Fruit fly (Drosophila melanogaster) S2 (cell line): ENCODE data around the gene nau.

ENCODE experiments used
- CG8478 ChIP-seq: fragments of >200 bp; optimal IDR thresholded peaks from 2 replicates; lab custom pipeline; 2018
- CTCF ChIP-seq, 2 experiments: fragments of >200 bp; optimal IDR thresholded peaks; 2 replicates each; lab custom pipeline; 2018

Gene nau

DNA sequence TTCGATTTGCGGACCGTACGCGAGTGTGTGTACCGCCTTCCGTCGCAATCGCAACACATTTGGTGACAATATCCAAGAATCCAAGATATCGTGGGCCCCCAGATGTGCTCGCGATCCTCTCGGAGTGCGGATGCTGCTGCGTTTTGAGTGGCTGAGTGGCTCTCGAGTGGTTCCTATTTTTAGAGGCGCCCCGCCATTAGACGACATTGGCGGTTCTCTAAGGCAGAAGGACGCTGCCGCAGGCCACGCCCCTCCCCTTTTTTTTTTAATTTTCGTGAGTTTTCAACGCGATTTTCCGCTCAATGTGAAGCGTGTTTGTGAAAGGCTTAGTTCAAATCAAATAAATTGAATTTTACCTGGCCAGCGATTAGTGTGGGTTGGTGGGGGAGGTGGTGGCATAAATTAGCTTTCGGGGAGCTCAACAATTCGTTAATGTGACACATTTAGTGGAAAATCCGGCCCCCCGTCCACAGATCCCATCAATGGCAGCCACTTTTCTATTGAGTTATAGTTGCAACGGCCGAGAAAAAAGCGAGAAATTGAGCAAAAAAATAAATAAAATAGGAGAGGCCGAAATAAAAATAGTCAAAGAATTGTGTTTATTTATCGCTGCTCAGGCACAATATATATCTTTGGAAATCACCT, at the start of gene nau:
Gene nau, minus strand, starts transcription at position 61 of the 645 bp plus-strand sequence.
- TF ChIP-seq CG8478 (lab: Kevin White, UChicago) (no peak), CTCF (optimal IDR thresholded peaks at IDR 0.05; lab: Kevin White, UChicago) (no peak)

DNA sequence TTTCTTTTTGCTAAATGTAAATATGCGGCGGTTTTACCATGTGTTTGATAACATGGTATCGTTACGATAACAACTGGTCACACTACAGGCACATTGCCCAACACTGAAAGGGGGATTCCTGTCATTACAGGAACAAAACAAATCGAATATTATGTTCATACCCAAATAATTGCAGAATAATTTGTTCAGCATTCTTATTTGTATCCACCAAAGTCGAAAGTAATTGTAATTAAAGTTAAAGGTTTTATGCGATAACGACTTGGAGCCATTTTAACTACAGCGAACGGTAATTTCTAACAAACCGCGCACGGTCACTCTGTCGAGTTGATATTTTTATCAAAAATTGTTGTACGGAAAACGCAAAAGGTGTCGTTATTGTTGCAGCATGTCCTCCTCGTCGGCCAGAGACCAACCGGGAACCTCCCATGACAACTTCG, 49.3 kb upstream of the nau start, which contains the start of the genes CG10214 and CG10375:
Gene CG10214, minus strand, starts transcription at position 72 of the 437 bp plus-strand sequence.
Gene CG10375, plus strand, starts transcription at position 296 of the 437 bp plus-strand sequence.
- no peak for TF ChIP-seq CTCF (optimal IDR thresholded peaks at IDR 0.05; lab: Kevin White, UChicago)
- TF ChIP-seq CG8478 (lab: Kevin White, UChicago), result no peak

dm6 chr3R:23763622-23764273, 45.6 kb upstream of the nau start, which contains the start of gene Lsd-1:
Gene Lsd-1 (plus strand): TSS chr3R:23763857.
- TF ChIP-seq CTCF (optimal IDR thresholded peaks at IDR 0.05; lab: Kevin White, UChicago) (no peak), CG8478 (lab: Kevin White, UChicago) (no peak)

dm6 chr3R:23763015-23763414, 44.9 kb upstream of the nau start, which contains the start of gene udt:
Gene udt (minus strand): TSS chr3R:23763263.
- TF ChIP-seq CTCF (optimal IDR thresholded peaks at IDR 0.05; lab: Kevin White, UChicago) (no peak), CG8478 (lab: Kevin White, UChicago) (no peak)

DNA sequence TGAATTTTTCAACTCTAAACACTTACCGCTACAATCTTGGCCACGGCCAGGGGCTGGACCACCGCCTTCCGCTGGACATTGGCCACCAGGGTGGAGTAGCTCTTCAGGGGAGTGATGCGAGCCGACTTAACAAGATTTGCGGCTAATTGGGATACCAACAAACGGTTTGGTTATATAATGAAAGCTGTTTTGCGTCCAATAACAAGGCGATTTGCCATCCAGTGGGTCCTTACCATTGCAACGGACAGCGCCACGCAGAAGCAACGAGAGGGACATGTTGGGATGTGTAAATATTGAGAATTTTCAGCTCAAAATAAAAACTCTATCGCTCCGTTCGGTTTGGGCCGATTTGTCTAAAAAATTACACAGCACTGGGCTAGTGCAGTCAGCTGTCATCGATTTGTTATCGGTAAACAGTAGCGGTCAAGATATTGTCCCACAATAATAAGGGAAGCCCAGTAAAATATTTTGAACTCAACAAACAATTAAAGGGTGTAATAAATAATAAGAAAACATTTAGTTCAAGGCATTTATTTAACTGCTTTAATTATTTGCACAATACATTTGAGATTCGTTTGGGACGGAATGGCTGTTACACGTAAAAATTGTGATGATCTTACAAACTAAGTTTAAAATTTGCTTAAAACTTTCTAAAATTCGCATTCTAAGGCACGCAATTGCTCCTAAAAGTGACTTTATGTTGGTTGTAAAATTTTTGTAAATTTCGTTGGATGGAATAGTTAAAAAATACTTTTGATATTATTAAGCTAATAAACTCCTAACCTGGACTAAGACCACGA, 42.3 kb upstream of the nau start, which contains the start of gene SdhD:
Gene SdhD, minus strand, starts transcription at position 382 of the 800 bp plus-strand sequence.
- TF ChIP-seq CG8478 (lab: Kevin White, UChicago), result no peak

- no peak for TF ChIP-seq CG8478 (lab: Kevin White, UChicago)
- no peak for TF ChIP-seq CTCF (optimal IDR thresholded peaks at IDR 0.05; lab: Kevin White, UChicago)
Measured at dm6 chr3R:23757912-23758607, 39.9 kb upstream of the nau start, which contains the start of the genes PTPMT1 and Hrd3. Gene PTPMT1 (plus strand): TSS chr3R:23758339. Gene Hrd3 (minus strand): TSS chr3R:23758557.

- no peak for TF ChIP-seq CG8478 (lab: Kevin White, UChicago)
- peak in 1 of 2 experiments; percentile 4 for TF ChIP-seq CTCF (optimal IDR thresholded peaks at IDR 0.05; lab: Kevin White, UChicago)
Measured at dm6 chr3R:23752728-23753127, 34.6 kb upstream of the nau start, which contains the start of the genes RanBP3 and Rpt5. Gene RanBP3 (minus strand): TSS chr3R:23752834. Gene Rpt5 (plus strand): TSS chr3R:23752876.

DNA sequence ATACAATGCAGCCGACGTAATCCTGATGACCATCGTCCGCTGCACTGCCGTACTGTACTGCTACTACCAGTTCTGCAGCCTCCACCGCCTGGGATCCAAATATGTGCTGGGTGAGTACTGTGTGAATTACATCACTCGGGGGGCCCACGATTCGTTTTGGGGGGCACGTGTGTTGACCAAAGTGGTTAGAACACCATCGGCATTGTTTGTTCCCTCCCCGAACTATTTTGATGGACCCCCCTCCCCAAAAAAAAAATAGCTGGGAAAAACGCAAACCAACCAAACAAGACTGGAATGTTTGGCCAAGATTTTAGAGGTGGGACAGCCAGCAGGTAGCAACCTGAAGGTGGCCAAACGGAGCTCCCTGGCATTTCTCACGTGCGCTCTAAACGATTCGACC, 29.3 kb upstream of the nau start:
- no peak for TF ChIP-seq CG8478 (lab: Kevin White, UChicago)
- TF ChIP-seq CTCF (optimal IDR thresholded peaks at IDR 0.05; lab: Kevin White, UChicago), result no peak

DNA sequence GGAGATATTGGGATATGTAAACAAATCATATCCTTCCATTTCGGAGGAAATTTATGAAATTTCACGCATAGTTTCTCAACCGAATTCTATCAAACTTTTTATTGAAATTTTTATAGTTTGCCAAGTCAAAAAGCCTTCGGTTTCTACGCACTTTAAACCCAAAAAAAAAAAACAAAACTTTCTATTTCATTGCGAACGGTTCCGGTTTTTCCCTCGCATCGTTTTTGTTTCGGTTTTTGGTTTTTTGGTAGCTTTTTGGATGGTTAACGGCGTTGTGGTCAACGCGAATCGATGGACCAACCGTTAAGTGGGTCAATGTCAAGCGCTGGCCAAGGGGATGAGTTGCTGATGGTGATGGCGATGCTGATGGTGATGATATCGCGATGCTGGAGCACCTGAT, 22.8 kb upstream of the nau start:
- no peak for TF ChIP-seq CG8478 (lab: Kevin White, UChicago)
- TF ChIP-seq CTCF (optimal IDR thresholded peaks at IDR 0.05; lab: Kevin White, UChicago), result no peak

dm6 chr3R:23737676-23738574, 19.8 kb upstream of the nau start:
- TF ChIP-seq CTCF (optimal IDR thresholded peaks at IDR 0.05; lab: Kevin White, UChicago) (no peak), CG8478 (lab: Kevin White, UChicago) (no peak)

DNA sequence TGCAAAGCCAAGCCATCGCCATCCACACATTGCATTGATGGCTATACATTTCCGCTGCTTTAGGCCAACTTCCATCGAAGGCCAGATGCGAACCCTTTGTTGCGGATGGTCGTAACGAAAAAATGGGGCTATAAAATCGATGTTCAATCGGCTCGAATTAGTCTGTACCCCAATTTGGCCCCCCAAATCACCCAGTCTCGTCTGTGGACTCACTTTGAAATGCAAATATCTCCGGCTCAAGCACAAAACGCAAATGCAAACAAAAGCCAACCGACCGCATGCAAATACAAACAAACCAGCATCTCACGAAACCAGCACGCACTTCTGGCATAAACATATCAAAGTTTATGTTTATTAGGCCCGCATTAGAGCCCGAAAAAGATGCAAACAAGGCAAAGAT, 18.2 kb upstream of the nau start:
- no peak for TF ChIP-seq CTCF (optimal IDR thresholded peaks at IDR 0.05; lab: Kevin White, UChicago)
- TF ChIP-seq CG8478 (lab: Kevin White, UChicago), result no peak

- no peak for TF ChIP-seq CG8478 (lab: Kevin White, UChicago)
- TF ChIP-seq CTCF (optimal IDR thresholded peaks at IDR 0.05; lab: Kevin White, UChicago), result no peak
Measured at dm6 chr3R:23735648-23736047, 17.5 kb upstream of the nau start.
